Fruit fly (Drosophila melanogaster) whole organism, embryonic: Measurements from ENCODE around the gene CG15643.

Experiments
- CG8359 ChIP-seq: fragments of 200-800 bp; sonication (Bioruptor generic); optimal IDR thresholded peaks from 2 replicates; lab custom pipeline; 2017; ENCODE audit warnings: missing biosample characterization, mild to moderate bottlenecking, missing genetic modification characterization, borderline replicate concordance
- CG8478 ChIP-seq: fragments of >200 bp; optimal IDR thresholded peaks from 2 replicates; lab custom pipeline; 2018
- slp2 ChIP-seq: fragments of 200-800 bp; sonication (Bioruptor generic); optimal IDR thresholded peaks from 2 replicates; lab custom pipeline; 2016; ENCODE audit warnings: missing biosample characterization, missing genetic modification characterization

- TF ChIP-seq slp2 (GFP tag; lab: Kevin White, UChicago), result no peak
- TF ChIP-seq CG8359, result no peak
- TF ChIP-seq CG8478 (lab: Kevin White, UChicago), result no peak
These were observed 49.4 kb downstream of the CG15643 start for dm6 chrX:15522426-15523153.
